Fruit fly (Drosophila melanogaster) whole organism, embryonic: Measurements from ENCODE around the gene Gbeta76C.
A peak's percentile ranks its signal among the peaks of the same experiment; 100 is the strongest.

Experiments
- Abd-B ChIP-seq: fragments of 200-800 bp; sonication (Bioruptor generic); optimal IDR thresholded peaks from 2 replicates; lab custom pipeline; 2018; ENCODE audit warnings: missing biosample characterization, mild to moderate bottlenecking, missing genetic modification characterization, moderate library complexity
- Asciz ChIP-seq: fragments of 200-800 bp; sonication (Bioruptor generic); optimal IDR thresholded peaks from 2 replicates; lab custom pipeline; 2017; ENCODE audit warnings: missing biosample characterization, mild to moderate bottlenecking, missing genetic modification characterization, missing genetic modification reagents
- Awh ChIP-seq: fragments of 200-800 bp; sonication (Bioruptor generic); IDR thresholded peaks from 2 replicates; pipeline ENCODE4, ENCODE4 v1.3.6; 2022; ENCODE audit warnings: missing biosample characterization, missing genetic modification characterization
- Bgb ChIP-seq: fragments of 200-800 bp; sonication (Bioruptor generic); IDR thresholded peaks from 2 replicates; pipeline ENCODE4 v1.3.6; 2022; ENCODE audit warnings: missing biosample characterization, missing genetic modification characterization; ENCODE audit not compliant: partially characterized antibody
- CG10431 ChIP-seq: fragments of 200-800 bp; sonication (Bioruptor generic); optimal IDR thresholded peaks from 3 replicates; lab custom pipeline; 2018; ENCODE audit warnings: missing biosample characterization, mild to moderate bottlenecking, missing genetic modification characterization
- CG13123 ChIP-seq: fragments of 200-800 bp; sonication (Bioruptor generic); optimal IDR thresholded peaks from 2 replicates; lab custom pipeline; 2016; ENCODE audit warnings: missing biosample characterization, missing genetic modification characterization
- CG14441 ChIP-seq: fragments of 200-800 bp; sonication (Bioruptor generic); IDR thresholded peaks from 2 replicates; pipeline ENCODE4 v1.3.6; 2022; ENCODE audit warnings: missing biosample characterization, missing genetic modification characterization
- CG16813 ChIP-seq: fragments of 200-800 bp; sonication (Bioruptor generic); IDR thresholded peaks from 3 replicates; pipeline ENCODE4 v1.3.6; 2022; ENCODE audit warnings: missing biosample characterization, missing genetic modification characterization; ENCODE audit not compliant: partially characterized antibody
- CG17361 ChIP-seq: fragments of 200-800 bp; sonication (Bioruptor generic); IDR thresholded peaks from 3 replicates; pipeline ENCODE4 v1.3.6; 2022; ENCODE audit warnings: missing biosample characterization, missing genetic modification characterization
- CG17802 ChIP-seq: fragments of 200-800 bp; sonication (Bioruptor generic); optimal IDR thresholded peaks from 2 replicates; lab custom pipeline; 2018; ENCODE audit warnings: missing biosample characterization, mild to moderate bottlenecking, missing genetic modification characterization, moderate library complexity
- CG18599 ChIP-seq: fragments of 200-800 bp; sonication (Bioruptor generic); optimal IDR thresholded peaks from 3 replicates; lab custom pipeline; 2017; ENCODE audit warnings: missing biosample characterization, missing genetic modification characterization, mild to moderate bottlenecking, moderate library complexity, missing genetic modification reagents
- CG3163 ChIP-seq: fragments of 200-800 bp; sonication (Bioruptor generic); optimal IDR thresholded peaks from 3 replicates; lab custom pipeline; 2016; ENCODE audit warnings: missing biosample characterization, missing genetic modification characterization
- CG43689 ChIP-seq: fragments of 200-800 bp; sonication (Bioruptor generic); IDR thresholded peaks from 2 replicates; pipeline ENCODE4 v1.3.6; 2022; ENCODE audit warnings: missing biosample characterization, missing genetic modification characterization
- CG4820 ChIP-seq: fragments of 200-800 bp; sonication (Bioruptor generic); optimal IDR thresholded peaks from 3 replicates; lab custom pipeline; 2016; ENCODE audit warnings: missing biosample characterization, missing genetic modification characterization
- CG5953 ChIP-seq: fragments of 200-800 bp; sonication (Bioruptor generic); IDR thresholded peaks from 2 replicates; pipeline ENCODE4 v1.3.6; 2022; ENCODE audit warnings: missing biosample characterization, missing genetic modification characterization
- CG6813 ChIP-seq: fragments of 200-800 bp; sonication (Bioruptor generic); optimal IDR thresholded peaks from 2 replicates; lab custom pipeline; 2017; ENCODE audit warnings: missing biosample characterization, missing genetic modification characterization, mild to moderate bottlenecking, moderate library complexity, missing genetic modification reagents
- CG7963 ChIP-seq: fragments of 200-800 bp; sonication (Bioruptor generic); IDR thresholded peaks from 3 replicates; pipeline ENCODE4 v1.3.6; 2022; ENCODE audit warnings: missing biosample characterization, missing genetic modification characterization; ENCODE audit not compliant: partially characterized antibody
- D19B ChIP-seq: fragments of 200-800 bp; sonication (Bioruptor generic); optimal IDR thresholded peaks from 2 replicates; lab custom pipeline; 2017; ENCODE audit warnings: missing biosample characterization, mild to moderate bottlenecking, missing genetic modification characterization
- Dbx ChIP-seq: fragments of 200-800 bp; sonication (Bioruptor generic); IDR thresholded peaks from 3 replicates; pipeline ENCODE4 v1.3.6; 2022; ENCODE audit warnings: missing biosample characterization, missing genetic modification characterization
- Ets65A ChIP-seq: fragments of 200-800 bp; sonication (Bioruptor generic); peaks from one replicate; lab custom pipeline; 2016; ENCODE audit warnings: missing biosample characterization, missing genetic modification characterization
- HLH4C ChIP-seq: fragments of 200-800 bp; sonication (Bioruptor generic); IDR thresholded peaks from 3 replicates; pipeline ENCODE4 v1.3.6; 2022; ENCODE audit warnings: missing biosample characterization, missing genetic modification characterization; ENCODE audit not compliant: partially characterized antibody
- HLH54F ChIP-seq: fragments of 200-800 bp; sonication (Bioruptor generic); optimal IDR thresholded peaks from 3 replicates; lab custom pipeline; 2016; ENCODE audit warnings: missing biosample characterization, missing genetic modification characterization
- Hr51 ChIP-seq, 2 experiments: fragments of 200-800 bp; sonication (Bioruptor generic); optimal IDR thresholded peaks; 2 replicates in 1 of 2; 3 replicates in 1 of 2; lab custom pipeline; 2016 to 2018; ENCODE audit warnings: missing biosample characterization in 2 of 2, missing genetic modification characterization in 2 of 2, mild to moderate bottlenecking in 1 of 2, moderate library complexity in 1 of 2
- Lim3 ChIP-seq: fragments of 200-800 bp; sonication (Bioruptor generic); IDR thresholded peaks from 2 replicates; pipeline ENCODE4 v1.3.6; 2022; ENCODE audit warnings: missing biosample characterization, missing genetic modification characterization
- NfI ChIP-seq: fragments of 200-800 bp; sonication (Bioruptor generic); optimal IDR thresholded peaks from 3 replicates; lab custom pipeline; 2018; ENCODE audit warnings: missing biosample characterization, mild to moderate bottlenecking, missing genetic modification characterization, moderate library complexity
- Scr ChIP-seq: fragments of 200-800 bp; sonication (Bioruptor generic); IDR thresholded peaks from 2 replicates; pipeline ENCODE4 v1.3.6; 2022; ENCODE audit warnings: missing biosample characterization, missing genetic modification characterization; ENCODE audit not compliant: partially characterized antibody
- Stat92E ChIP-seq, 3 experiments: fragments of >200 bp in 2 of 3; fragments of 200-800 bp in 1 of 3; sonication (Bioruptor generic) in 1 of 3; optimal IDR thresholded peaks; 2 replicates each; lab custom pipeline; 2017 to 2019; ENCODE audit warnings: missing biosample characterization in 3 of 3, missing genetic modification characterization in 3 of 3, mild to moderate bottlenecking in 1 of 3, moderate library complexity in 1 of 3
- Usf ChIP-seq: fragments of 200-800 bp; sonication (Bioruptor generic); optimal IDR thresholded peaks from 2 replicates; lab custom pipeline; 2017; ENCODE audit warnings: missing genotype, missing biosample characterization, missing genetic modification characterization
- Xbp1 ChIP-seq: fragments of 200-800 bp; sonication (Bioruptor generic); optimal IDR thresholded peaks from 3 replicates; lab custom pipeline; 2016; ENCODE audit warnings: missing biosample characterization, mild to moderate bottlenecking, missing genetic modification characterization
- al ChIP-seq: fragments of 200-800 bp; sonication (Bioruptor generic); IDR thresholded peaks from 2 replicates; pipeline ENCODE4 v1.3.6; 2022; ENCODE audit warnings: missing biosample characterization, missing genetic modification characterization
- amos ChIP-seq: fragments of 200-800 bp; sonication (Bioruptor generic); IDR thresholded peaks from 2 replicates; pipeline ENCODE4 v1.3.6; 2022; ENCODE audit warnings: missing biosample characterization, missing genetic modification characterization; ENCODE audit not compliant: partially characterized antibody
- cad ChIP-seq: fragments of >200 bp; optimal IDR thresholded peaks from 2 replicates; lab custom pipeline; 2017; ENCODE audit warnings: missing biosample characterization, missing genetic modification characterization
- chm ChIP-seq: fragments of 200-800 bp; sonication (Bioruptor generic); IDR thresholded peaks from 2 replicates; pipeline ENCODE4 v1.3.6; 2022; ENCODE audit warnings: missing biosample characterization, missing genetic modification characterization
- disco-r ChIP-seq: fragments of 200-800 bp; sonication (Bioruptor generic); optimal IDR thresholded peaks from 2 replicates; lab custom pipeline; 2016; ENCODE audit warnings: missing biosample characterization, missing genetic modification characterization
- eve ChIP-seq, 2 experiments: fragments of >200 bp; optimal IDR thresholded peaks; 2 replicates each; lab custom pipeline; 2017; ENCODE audit warnings: missing biosample characterization in 2 of 2, missing genetic modification characterization in 2 of 2
- eyg ChIP-seq: fragments of 200-800 bp; sonication (Bioruptor generic); optimal IDR thresholded peaks from 3 replicates; lab custom pipeline; 2016; ENCODE audit warnings: missing biosample characterization, missing genetic modification characterization
- inv ChIP-seq: fragments of 200-800 bp; sonication (Bioruptor generic); IDR thresholded peaks from 2 replicates; pipeline ENCODE4 v1.3.6; 2022; ENCODE audit warnings: missing biosample characterization, missing genetic modification characterization; ENCODE audit not compliant: partially characterized antibody
- jigr1 ChIP-seq: fragments of 200-800 bp; sonication (Bioruptor generic); IDR thresholded peaks from 3 replicates; pipeline ENCODE4 v1.3.6; 2022; ENCODE audit warnings: missing biosample characterization, missing genetic modification characterization
- kay ChIP-seq: fragments of 200-800 bp; sonication (Bioruptor generic); optimal IDR thresholded peaks from 2 replicates; lab custom pipeline; 2016; ENCODE audit warnings: missing biosample characterization, missing genetic modification characterization
- mld ChIP-seq: fragments of 200-800 bp; sonication (Bioruptor generic); IDR thresholded peaks from 3 replicates; pipeline ENCODE4 v1.3.6; 2022; ENCODE audit warnings: missing biosample characterization, missing genetic modification characterization; ENCODE audit not compliant: partially characterized antibody
- pros ChIP-seq: fragments of 200-800 bp; sonication (Bioruptor generic); optimal IDR thresholded peaks from 3 replicates; lab custom pipeline; 2019; ENCODE audit warnings: missing biosample characterization, mild to moderate bottlenecking, missing genetic modification characterization, moderate library complexity
- psq ChIP-seq: fragments of 200-800 bp; sonication (Bioruptor generic); optimal IDR thresholded peaks from 2 replicates; lab custom pipeline; 2017; ENCODE audit warnings: missing biosample characterization, missing genetic modification characterization
- schlank ChIP-seq: fragments of 200-800 bp; sonication (Bioruptor generic); optimal IDR thresholded peaks from 2 replicates; lab custom pipeline; 2018; ENCODE audit warnings: missing biosample characterization, mild to moderate bottlenecking, missing genetic modification characterization
- slbo ChIP-seq: fragments of 200-800 bp; sonication (Bioruptor generic); IDR thresholded peaks from 2 replicates; pipeline ENCODE4 v1.3.6; 2022; ENCODE audit warnings: missing biosample characterization, missing genetic modification characterization
- so ChIP-seq: fragments of 200-800 bp; sonication (Bioruptor generic); IDR thresholded peaks from 3 replicates; pipeline ENCODE4 v1.3.6; 2022; ENCODE audit warnings: missing biosample characterization, missing genetic modification characterization
- sr ChIP-seq: fragments of 200-800 bp; sonication (Bioruptor generic); IDR thresholded peaks from 3 replicates; pipeline ENCODE4 v1.3.6; 2022; ENCODE audit warnings: missing biosample characterization, missing genetic modification characterization
- tna ChIP-seq: fragments of 200-800 bp; sonication (Bioruptor generic); IDR thresholded peaks from 2 replicates; pipeline ENCODE4 v1.3.6; 2022; ENCODE audit warnings: missing biosample characterization, missing genetic modification characterization; ENCODE audit not compliant: partially characterized antibody
- ttk ChIP-seq: fragments of 200-800 bp; sonication (Bioruptor generic); IDR thresholded peaks from 2 replicates; pipeline ENCODE4 v2.1.2; 2022; ENCODE audit warnings: missing biosample characterization, missing genetic modification characterization
- vnd ChIP-seq: fragments of 200-800 bp; sonication (Bioruptor generic); IDR thresholded peaks from 3 replicates; pipeline ENCODE4 v1.3.6; 2022; ENCODE audit warnings: missing biosample characterization, missing genetic modification characterization; ENCODE audit not compliant: partially characterized antibody
- zen2 ChIP-seq: fragments of 200-800 bp; sonication (Bioruptor generic); IDR thresholded peaks from 3 replicates; pipeline ENCODE4 v1.3.6; 2022; ENCODE audit warnings: missing biosample characterization, missing genetic modification characterization; ENCODE audit not compliant: partially characterized antibody

The Gbeta76C gene

dm6 chr3L:19650121-19650520, 37.3 kb upstream of the Gbeta76C start (continued):
- TF ChIP-seq Usf (GFP tag; lab: Kevin White, UChicago) (no peak), eve (GFP tag; optimal IDR thresholded peaks at IDR 0.05; lab: Kevin White, UChicago) (peak in 1 of 2 experiments; percentile 33), D19B (GFP tag; lab: Kevin White, UChicago) (peak; percentile 90), Abd-B (GFP tag; lab: Kevin White, UChicago) (no peak), CG10431 (no peak), kay (no peak), eyg (no peak), CG13123 (no peak), so (GFP tag; lab: Robert Waterston, UW) (no peak), CG5953 (GFP tag; lab: Robert Waterston, UW) (no peak), mld (peak; percentile 79), Scr (peak; percentile 64), CG7963 (peak; percentile 72), Hr51 (GFP tag; optimal IDR thresholded peaks at IDR 0.05; lab: Kevin White, UChicago) (no peak), CG14441 (no peak), HLH4C (peak; percentile 92), chm (no peak), psq (GFP tag; lab: Kevin White, UChicago) (no peak), pros (GFP tag; lab: Kevin White, UChicago) (no peak), slbo (GFP tag; lab: Robert Waterston, UW) (no peak), Asciz (GFP tag; lab: Kevin White, UChicago) (no peak), cad (GFP tag; lab: Kevin White, UChicago) (no peak), CG3163 (GFP tag; lab: Kevin White, UChicago) (no peak), CG17361 (no peak), inv (GFP tag; lab: Robert Waterston, UW) (peak; percentile 37; the same call in 1 of the 2 replicates), Awh (GFP tag; lab: Robert Waterston, UW) (no peak), jigr1 (no peak), Lim3 (no peak), tna (GFP tag; lab: Robert Waterston, UW) (peak; percentile 83), schlank (tag; lab: Kevin White, UChicago) (no peak), Bgb (GFP tag; lab: Robert Waterston, UW) (peak; percentile 28; the same call in 1 of the 2 replicates), sr (GFP tag; lab: Robert Waterston, UW) (no peak), Dbx (no peak), zen2 (peak; percentile 45; the same call in 1 of the 3 replicates), CG16813 (peak; percentile 73), CG18599 (GFP tag; lab: Kevin White, UChicago) (no peak), CG43689 (GFP tag; lab: Robert Waterston, UW) (no peak), CG17802 (tag; lab: Kevin White, UChicago) (no peak), CG4820 (GFP tag; lab: Kevin White, UChicago) (no peak), HLH54F (no peak), vnd (GFP tag; lab: Robert Waterston, UW) (peak; percentile 54), al (no peak), Xbp1 (GFP tag; lab: Kevin White, UChicago) (no peak), CG6813 (GFP tag; lab: Kevin White, UChicago) (no peak), Stat92E (GFP tag; optimal IDR thresholded peaks at IDR 0.05; lab: Kevin White, UChicago) (no peak), NfI (GFP tag; lab: Kevin White, UChicago) (no peak), disco-r (GFP tag; lab: Kevin White, UChicago) (no peak), amos (GFP tag; lab: Robert Waterston, UW) (no peak), Ets65A (GFP tag; lab: Kevin White, UChicago) (no peak), ttk (GFP tag; lab: Robert Waterston, UW) (no peak)
